Fruit fly (Drosophila melanogaster) whole organism, embryonic: Measurements from ENCODE around the gene CG17572.
A peak's percentile ranks its signal among the peaks of the same experiment; 100 is the strongest.

Source experiments
- Antp ChIP-seq: fragments of 200-800 bp; sonication (Bioruptor generic); optimal IDR thresholded peaks from 3 replicates; lab custom pipeline; 2016; ENCODE audit warnings: missing biosample characterization, missing genetic modification characterization
- B-H1 ChIP-seq: fragments of 200-800 bp; sonication (Bioruptor generic); IDR thresholded peaks from 3 replicates; pipeline ENCODE4 v1.3.6; 2022; ENCODE audit warnings: missing biosample characterization, missing genetic modification characterization
- CG11093 ChIP-seq: fragments of 200-800 bp; sonication (Bioruptor generic); IDR thresholded peaks from 3 replicates; pipeline ENCODE4 v1.3.6; 2022; ENCODE audit warnings: missing biosample characterization, missing genetic modification characterization
- CG11456 ChIP-seq: fragments of 200-800 bp; sonication (Bioruptor generic); IDR thresholded peaks from 3 replicates; pipeline ENCODE4 v1.3.6; 2022; ENCODE audit warnings: missing biosample characterization, missing genetic modification characterization
- CG11504 ChIP-seq: fragments of 200-800 bp; sonication (Bioruptor generic); optimal IDR thresholded peaks from 3 replicates; lab custom pipeline; 2019; ENCODE audit warnings: missing biosample characterization, mild to moderate bottlenecking, missing genetic modification characterization, moderate library complexity
- CG12769 ChIP-seq: fragments of 200-800 bp; sonication (Bioruptor generic); optimal IDR thresholded peaks from 2 replicates; lab custom pipeline; 2019; ENCODE audit warnings: missing biosample characterization, mild to moderate bottlenecking, missing genetic modification characterization, moderate library complexity
- CG13287 ChIP-seq: fragments of 200-800 bp; sonication (Bioruptor generic); IDR thresholded peaks from 2 replicates; pipeline ENCODE4 v1.3.6; 2022; ENCODE audit warnings: missing biosample characterization, missing genetic modification characterization; ENCODE audit not compliant: partially characterized antibody
- CG14965 ChIP-seq: fragments of 200-800 bp; sonication (Bioruptor generic); optimal IDR thresholded peaks from 2 replicates; lab custom pipeline; 2016; ENCODE audit warnings: missing biosample characterization, missing genetic modification characterization, borderline replicate concordance
- CG15269 ChIP-seq: fragments of 200-800 bp; sonication (Bioruptor generic); optimal IDR thresholded peaks from 2 replicates; lab custom pipeline; 2018; ENCODE audit warnings: missing biosample characterization, mild to moderate bottlenecking, missing genetic modification characterization, moderate library complexity
- CG17612 ChIP-seq: fragments of 200-800 bp; sonication (Bioruptor generic); IDR thresholded peaks from 2 replicates; pipeline ENCODE4 v1.3.6; 2022; ENCODE audit warnings: missing biosample characterization, missing genetic modification characterization
- CG17829 ChIP-seq: fragments of 200-800 bp; optimal IDR thresholded peaks from 2 replicates; lab custom pipeline; 2019; ENCODE audit warnings: missing biosample characterization, mild to moderate bottlenecking, missing genetic modification characterization, moderate library complexity
- CG1832 ChIP-seq: fragments of 200-800 bp; sonication (Bioruptor generic); optimal IDR thresholded peaks from 2 replicates; lab custom pipeline; 2017; ENCODE audit warnings: missing biosample characterization, mild to moderate bottlenecking, missing genetic modification characterization, inconsistent platforms
- CG2129 ChIP-seq: fragments of 200-800 bp; sonication (Bioruptor generic); IDR thresholded peaks from 2 replicates; pipeline ENCODE4 v1.3.6; 2022; ENCODE audit warnings: missing biosample characterization, missing genetic modification characterization; ENCODE audit not compliant: partially characterized antibody
- CG2199 ChIP-seq: fragments of 200-800 bp; sonication (Bioruptor generic); IDR thresholded peaks from 3 replicates; pipeline ENCODE4 v1.3.6; 2022; ENCODE audit warnings: missing biosample characterization, missing genetic modification characterization
- CG34376 ChIP-seq: fragments of 200-800 bp; sonication (Bioruptor generic); optimal IDR thresholded peaks from 2 replicates; lab custom pipeline; 2018; ENCODE audit warnings: missing biosample characterization, mild to moderate bottlenecking, missing genetic modification characterization
- CG4360 ChIP-seq: fragments of 200-800 bp; sonication (Bioruptor generic); IDR thresholded peaks from 2 replicates; pipeline ENCODE4 v1.3.6; 2022; ENCODE audit warnings: missing biosample characterization, missing genetic modification characterization
- CG4707 ChIP-seq: fragments of 200-800 bp; sonication (Bioruptor generic); optimal IDR thresholded peaks from 2 replicates; lab custom pipeline; 2018; ENCODE audit warnings: missing biosample characterization, mild to moderate bottlenecking, missing genetic modification characterization, moderate library complexity
- CG5245 ChIP-seq: fragments of 200-800 bp; sonication (Bioruptor generic); optimal IDR thresholded peaks from 3 replicates; lab custom pipeline; 2016; ENCODE audit warnings: missing biosample characterization, missing genetic modification characterization
- CG7745 ChIP-seq: fragments of 200-800 bp; sonication (Bioruptor generic); optimal IDR thresholded peaks from 2 replicates; lab custom pipeline; 2018; ENCODE audit warnings: missing biosample characterization, mild to moderate bottlenecking, missing genetic modification characterization, moderate library complexity
- CG7928 ChIP-seq: fragments of 200-800 bp; sonication (Bioruptor generic); optimal IDR thresholded peaks from 2 replicates; lab custom pipeline; 2017; ENCODE audit warnings: missing biosample characterization, mild to moderate bottlenecking, missing genetic modification characterization
- CG8281 ChIP-seq: fragments of 200-800 bp; sonication (Bioruptor generic); optimal IDR thresholded peaks from 2 replicates; lab custom pipeline; 2018; ENCODE audit warnings: missing biosample characterization, mild to moderate bottlenecking, missing genetic modification characterization, moderate library complexity
- CG9876 ChIP-seq: fragments of 200-800 bp; sonication (Bioruptor generic); optimal IDR thresholded peaks from 2 replicates; lab custom pipeline; 2016; ENCODE audit warnings: missing biosample characterization, missing genetic modification characterization
- CoRest ChIP-seq: fragments of 200-800 bp; sonication (Bioruptor generic); optimal IDR thresholded peaks from 3 replicates; lab custom pipeline; 2018; ENCODE audit warnings: missing biosample characterization, mild to moderate bottlenecking, missing genetic modification characterization, moderate library complexity
- Doc2 ChIP-seq: fragments of 200-800 bp; sonication (Bioruptor generic); IDR thresholded peaks from 2 replicates; pipeline ENCODE4 v1.3.6; 2022; ENCODE audit warnings: missing biosample characterization, missing genetic modification characterization
- HLH54F ChIP-seq: fragments of 200-800 bp; sonication (Bioruptor generic); optimal IDR thresholded peaks from 3 replicates; lab custom pipeline; 2016; ENCODE audit warnings: missing biosample characterization, missing genetic modification characterization
- HLHmδ ChIP-seq: fragments of 200-800 bp; sonication (Bioruptor generic); optimal IDR thresholded peaks from 2 replicates; lab custom pipeline; 2018; ENCODE audit warnings: missing biosample characterization, mild to moderate bottlenecking, missing genetic modification characterization, moderate library complexity
- Hr51 ChIP-seq, 2 experiments: fragments of 200-800 bp; sonication (Bioruptor generic); optimal IDR thresholded peaks; 2 replicates in 1 of 2; 3 replicates in 1 of 2; lab custom pipeline; 2016 to 2018; ENCODE audit warnings: missing biosample characterization in 2 of 2, missing genetic modification characterization in 2 of 2, mild to moderate bottlenecking in 1 of 2, moderate library complexity in 1 of 2
- NC2α ChIP-seq: fragments of 200-800 bp; sonication (Bioruptor generic); optimal IDR thresholded peaks from 2 replicates; lab custom pipeline; 2016; ENCODE audit warnings: missing biosample characterization, missing genetic modification characterization
- Oli ChIP-seq: fragments of 200-800 bp; sonication (Bioruptor generic); optimal IDR thresholded peaks from 2 replicates; lab custom pipeline; 2018; ENCODE audit warnings: missing biosample characterization, mild to moderate bottlenecking, missing genetic modification characterization, moderate library complexity
- Sin3A ChIP-seq: fragments of >200 bp; optimal IDR thresholded peaks from 2 replicates; lab custom pipeline; 2018
- Six4 ChIP-seq: fragments of 200-800 bp; sonication (Bioruptor generic); optimal IDR thresholded peaks from 2 replicates; lab custom pipeline; 2016; ENCODE audit warnings: missing biosample characterization, missing genetic modification characterization
- Ssrp ChIP-seq: fragments of 200-800 bp; sonication (Bioruptor generic); optimal IDR thresholded peaks from 2 replicates; lab custom pipeline; 2018; ENCODE audit warnings: missing biosample characterization, mild to moderate bottlenecking, missing genetic modification characterization, moderate library complexity
- Stat92E ChIP-seq, 3 experiments: fragments of >200 bp in 2 of 3; fragments of 200-800 bp in 1 of 3; sonication (Bioruptor generic) in 1 of 3; optimal IDR thresholded peaks; 2 replicates each; lab custom pipeline; 2017 to 2019; ENCODE audit warnings: missing biosample characterization in 3 of 3, missing genetic modification characterization in 3 of 3, mild to moderate bottlenecking in 1 of 3, moderate library complexity in 1 of 3
- Xrp1 ChIP-seq: fragments of 200-800 bp; sonication (Bioruptor generic); IDR thresholded peaks from 2 replicates; pipeline ENCODE4 v1.3.6; 2022; ENCODE audit warnings: missing biosample characterization, missing genetic modification characterization
- az2 ChIP-seq: fragments of 200-800 bp; sonication (Bioruptor generic); optimal IDR thresholded peaks from 3 replicates; lab custom pipeline; 2016; ENCODE audit warnings: missing biosample characterization, missing genetic modification characterization
- bcd ChIP-seq: fragments of 200-800 bp; sonication (Bioruptor generic); optimal IDR thresholded peaks from 2 replicates; lab custom pipeline; 2017; ENCODE audit warnings: missing biosample characterization, mild to moderate bottlenecking, missing genetic modification characterization
- chinmo ChIP-seq: fragments of 200-800 bp; sonication (Bioruptor generic); IDR thresholded peaks from 4 replicates; pipeline ENCODE4 v1.3.6; 2022; ENCODE audit warnings: missing biosample characterization, missing genetic modification characterization; ENCODE audit not compliant: partially characterized antibody
- fd3F ChIP-seq: fragments of 200-800 bp; sonication (Bioruptor generic); optimal IDR thresholded peaks from 2 replicates; lab custom pipeline; 2018; ENCODE audit warnings: missing biosample characterization, mild to moderate bottlenecking, missing genetic modification characterization, moderate library complexity
- gce ChIP-seq: fragments of 200-800 bp; sonication (Bioruptor generic); IDR thresholded peaks from 3 replicates; pipeline ENCODE4 v1.3.6; 2022; ENCODE audit warnings: missing biosample characterization, missing genetic modification characterization
- gt ChIP-seq: fragments of 200-800 bp; sonication (Bioruptor generic); IDR thresholded peaks from 2 replicates; pipeline ENCODE4 v1.3.6; 2022; ENCODE audit warnings: missing biosample characterization, missing genetic modification characterization
- hth ChIP-seq: fragments of >200 bp; optimal IDR thresholded peaks from 2 replicates; lab custom pipeline; 2017; ENCODE audit warnings: inconsistent platforms
- nmo ChIP-seq: fragments of 200-800 bp; sonication (Bioruptor generic); optimal IDR thresholded peaks from 2 replicates; lab custom pipeline; 2018; ENCODE audit warnings: missing biosample characterization, mild to moderate bottlenecking, missing genetic modification characterization, moderate library complexity
- pzg ChIP-seq: fragments of 200-800 bp; sonication (Bioruptor generic); optimal IDR thresholded peaks from 3 replicates; lab custom pipeline; 2018; ENCODE audit warnings: missing biosample characterization, mild to moderate bottlenecking, missing genetic modification characterization, moderate library complexity
- salm ChIP-seq: fragments of 200-800 bp; sonication (Bioruptor generic); optimal IDR thresholded peaks from 2 replicates; lab custom pipeline; 2018; ENCODE audit warnings: missing biosample characterization, mild to moderate bottlenecking, missing genetic modification characterization
- sens-2 ChIP-seq: fragments of 200-800 bp; sonication (Bioruptor generic); IDR thresholded peaks from 2 replicates; pipeline ENCODE4 v1.3.6; 2022; ENCODE audit warnings: missing biosample characterization, missing genetic modification characterization
- shn ChIP-seq: fragments of 200-800 bp; sonication (Bioruptor generic); optimal IDR thresholded peaks from 3 replicates; lab custom pipeline; 2016; ENCODE audit warnings: missing biosample characterization, missing genetic modification characterization
- trem ChIP-seq: fragments of 200-800 bp; optimal IDR thresholded peaks from 3 replicates; lab custom pipeline; 2019; ENCODE audit warnings: missing biosample characterization, mild to moderate bottlenecking, missing genetic modification characterization, moderate library complexity
- usp ChIP-seq: fragments of >200 bp; optimal IDR thresholded peaks from 2 replicates; lab custom pipeline; 2017; ENCODE audit warnings: missing biosample characterization, missing genetic modification characterization
- zfh2 ChIP-seq: fragments of 200-800 bp; sonication (Bioruptor generic); optimal IDR thresholded peaks from 2 replicates; lab custom pipeline; 2016; ENCODE audit warnings: missing biosample characterization, missing genetic modification characterization

CG17572 gene

dm6 chr2L:19027246-19027886 is 46.6 kb downstream of the CG17572 start, which contains the start of gene Sidpn (continued):
- TF ChIP-seq CG1832 (GFP tag; lab: Kevin White, UChicago) = no peak
- TF ChIP-seq CG17829 = no peak
- TF ChIP-seq CG13287 (GFP tag; lab: Robert Waterston, UW) = peak; percentile 9; the same call in 1 of the 2 replicates
- TF ChIP-seq CG15269 (tag; lab: Kevin White, UChicago) = no peak
- no peak for TF ChIP-seq bcd (GFP tag; lab: Kevin White, UChicago)
- no peak for TF ChIP-seq zfh2 (GFP tag; lab: Kevin White, UChicago)
- TF ChIP-seq nmo (GFP tag; lab: Kevin White, UChicago) = no peak
- TF ChIP-seq CG34376 (GFP tag; lab: Kevin White, UChicago) = no peak
- TF ChIP-seq usp = no peak
- TF ChIP-seq CG7745 (tag; lab: Kevin White, UChicago) = no peak
- TF ChIP-seq CG14965 (GFP tag; lab: Kevin White, UChicago) = no peak
- no peak for TF ChIP-seq trem
- TF ChIP-seq salm = no peak
- no peak for TF ChIP-seq Xrp1 (GFP tag; lab: Robert Waterston, UW)
- no peak for TF ChIP-seq fd3F
- TF ChIP-seq Hr51 (GFP tag; optimal IDR thresholded peaks at IDR 0.05; lab: Kevin White, UChicago) = peak in 1 of 2 experiments; percentile 52
- no peak for TF ChIP-seq CG12769 (tag; lab: Kevin White, UChicago)

dm6 chr2L:19026491-19027197 is 47.3 kb downstream of the CG17572 start:
- TF ChIP-seq hth (no peak), Sin3A (lab: Kevin White, UChicago) (no peak), gt (GFP tag; lab: Robert Waterston, UW) (no peak), chinmo (no peak), CG2199 (GFP tag; lab: Robert Waterston, UW) (no peak), CoRest (peak; percentile 70), CG4707 (GFP tag; lab: Kevin White, UChicago) (no peak), usp (no peak), HLH54F (GFP tag; lab: Kevin White, UChicago) (peak; percentile 52), pzg (GFP tag; lab: Kevin White, UChicago) (no peak), CG11456 (GFP tag; lab: Robert Waterston, UW) (no peak), CG5245 (GFP tag; lab: Kevin White, UChicago) (no peak), Six4 (GFP tag; lab: Kevin White, UChicago) (no peak), CG2129 (GFP tag; lab: Robert Waterston, UW) (no peak), gce (no peak), CG8281 (tag; lab: Kevin White, UChicago) (no peak), Antp (no peak), az2 (no peak), shn (GFP tag; lab: Kevin White, UChicago) (no peak), CG9876 (GFP tag; lab: Kevin White, UChicago) (no peak), Oli (tag; lab: Kevin White, UChicago) (peak; percentile 57), NC2α (GFP tag; lab: Kevin White, UChicago) (no peak), Doc2 (GFP tag; lab: Robert Waterston, UW) (no peak), CG4360 (GFP tag; lab: Robert Waterston, UW) (no peak), CG11504 (tag; lab: Kevin White, UChicago) (peak; percentile 46), B-H1 (no peak), Stat92E (GFP tag; optimal IDR thresholded peaks at IDR 0.05; lab: Kevin White, UChicago) (no peak), HLHmδ (GFP tag; lab: Kevin White, UChicago) (no peak), CG17612 (GFP tag; lab: Robert Waterston, UW) (no peak), CG11093 (no peak), sens-2 (GFP tag; lab: Robert Waterston, UW) (no peak), Ssrp (tag; lab: Kevin White, UChicago) (no peak), CG7928 (GFP tag; lab: Kevin White, UChicago) (no peak)
